Worm (Caenorhabditis elegans): Measurements from ENCODE around the gene nfx-1.
A peak's percentile ranks its signal among the peaks of the same experiment; 100 is the strongest.

The nfx-1 gene

DNA sequence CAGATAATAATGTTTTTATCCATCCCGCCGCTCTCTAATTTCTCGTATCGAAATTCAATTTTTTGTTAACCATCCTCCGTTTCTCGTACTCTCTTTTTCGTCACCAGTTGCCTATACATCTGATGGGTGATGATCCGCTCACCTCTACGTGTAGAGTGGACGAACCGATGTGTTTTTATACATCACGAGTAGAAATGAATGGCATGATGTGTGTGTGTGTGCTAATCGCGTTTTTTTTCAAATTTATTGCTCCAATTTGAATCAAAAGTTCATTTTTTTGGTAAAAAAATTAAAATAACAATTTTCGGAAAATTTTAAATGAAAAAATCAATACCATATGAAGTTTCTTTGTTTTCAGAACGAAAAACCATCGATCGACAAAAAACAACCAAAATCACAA lies 19.2 kb upstream of the nfx-1 start:
- no peak for TF ChIP-seq F39B2.1 (GFP tag; IDR thresholded peaks at IDR 0.05)
- 0 out of 2 replicates have a peak, but pooled peaks have one; percentile 19 for TF ChIP-seq cebp-1 (GFP tag; IDR thresholded peaks at IDR 0.05)
- no peak for TF ChIP-seq cebp-1 (tag; optimal IDR thresholded peaks at IDR 0.05)

DNA sequence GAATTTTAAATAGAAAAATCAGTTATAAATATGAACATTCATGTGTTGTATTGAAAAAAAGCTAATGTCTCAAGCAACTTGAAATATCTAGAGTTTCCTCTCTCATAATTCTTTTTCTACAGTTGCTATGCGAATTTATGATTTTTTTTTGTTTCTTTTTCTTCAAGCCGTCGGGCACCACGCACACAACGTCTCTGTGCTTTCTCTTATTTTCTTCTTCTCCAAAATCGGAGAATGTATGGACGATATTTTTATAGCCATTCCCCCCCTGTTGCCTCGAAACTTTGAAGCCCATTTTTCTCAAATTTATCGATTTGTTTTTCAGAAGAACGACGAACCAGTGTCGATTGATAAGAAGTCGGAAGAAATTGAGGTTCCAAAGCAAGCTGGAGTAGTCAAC lies 18.4 kb upstream of the nfx-1 start:
- TF ChIP-seq sptf-2 (GFP tag; optimal IDR thresholded peaks at IDR 0.05), result no peak
- no peak for TF ChIP-seq bed-1 (GFP tag; IDR thresholded peaks at IDR 0.05)
- no peak for TF ChIP-seq hmg-1.2 (GFP tag; IDR thresholded peaks at IDR 0.05)
- no peak for TF ChIP-seq lag-1 (GFP tag; IDR thresholded peaks at IDR 0.05)
- TF ChIP-seq madf-10 (tag; optimal IDR thresholded peaks at IDR 0.05), result no peak
- no peak for TF ChIP-seq pbrm-1 (GFP tag; IDR thresholded peaks at IDR 0.05)
- TF ChIP-seq F52B5.7 (tag; optimal IDR thresholded peaks at IDR 0.05), result no peak
- TF ChIP-seq aptf-3 (GFP tag; IDR thresholded peaks at IDR 0.05), result no peak
- no peak for TF ChIP-seq ZK185.1 (tag; optimal IDR thresholded peaks at IDR 0.05; ENCODE audit: poor library complexity, severe bottlenecking)
- TF ChIP-seq madf-8 (GFP tag; conservative IDR thresholded peaks at IDR 0.05), result no peak
- no peak for TF ChIP-seq egl-44 (GFP tag; IDR thresholded peaks at IDR 0.05)
- TF ChIP-seq ama-1 (optimal IDR thresholded peaks at IDR 0.05), result no peak
- TF ChIP-seq ama-1 (GFP tag; optimal IDR thresholded peaks at IDR 0.05), result no peak
- TF ChIP-seq atf-7 (tag; optimal IDR thresholded peaks at IDR 0.05), result no peak
- TF ChIP-seq lin-40 (tag; optimal IDR thresholded peaks at IDR 0.05), result no peak
- TF ChIP-seq T07F8.4 (tag; optimal IDR thresholded peaks at IDR 0.05), result no peak

DNA sequence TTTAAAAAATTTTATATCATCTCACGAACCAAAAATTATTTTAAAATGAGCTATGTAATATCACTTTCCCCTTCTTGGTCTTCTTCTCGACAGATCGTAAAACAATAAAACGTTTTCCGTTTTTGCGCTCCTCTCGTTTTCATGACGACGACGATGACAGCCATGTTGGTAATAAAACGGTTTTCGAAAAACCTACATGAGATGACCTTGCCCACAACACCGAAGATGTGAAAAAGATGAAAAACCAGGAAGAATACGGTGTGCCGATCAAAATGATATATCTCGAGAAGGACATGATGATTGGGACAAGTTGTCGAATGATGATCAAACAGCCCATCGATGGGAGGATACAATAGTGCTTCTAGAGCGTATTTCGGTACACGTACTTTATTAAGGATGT lies 16.5 kb upstream of the nfx-1 start:
- TF ChIP-seq aptf-2 (GFP tag; conservative IDR thresholded peaks at IDR 0.05) (no peak), sdz-38 (tag; optimal IDR thresholded peaks at IDR 0.05) (no peak), F22D6.2 (tag; optimal IDR thresholded peaks at IDR 0.05) (no peak), zim-3 (tag; optimal IDR thresholded peaks at IDR 0.05) (no peak)

DNA sequence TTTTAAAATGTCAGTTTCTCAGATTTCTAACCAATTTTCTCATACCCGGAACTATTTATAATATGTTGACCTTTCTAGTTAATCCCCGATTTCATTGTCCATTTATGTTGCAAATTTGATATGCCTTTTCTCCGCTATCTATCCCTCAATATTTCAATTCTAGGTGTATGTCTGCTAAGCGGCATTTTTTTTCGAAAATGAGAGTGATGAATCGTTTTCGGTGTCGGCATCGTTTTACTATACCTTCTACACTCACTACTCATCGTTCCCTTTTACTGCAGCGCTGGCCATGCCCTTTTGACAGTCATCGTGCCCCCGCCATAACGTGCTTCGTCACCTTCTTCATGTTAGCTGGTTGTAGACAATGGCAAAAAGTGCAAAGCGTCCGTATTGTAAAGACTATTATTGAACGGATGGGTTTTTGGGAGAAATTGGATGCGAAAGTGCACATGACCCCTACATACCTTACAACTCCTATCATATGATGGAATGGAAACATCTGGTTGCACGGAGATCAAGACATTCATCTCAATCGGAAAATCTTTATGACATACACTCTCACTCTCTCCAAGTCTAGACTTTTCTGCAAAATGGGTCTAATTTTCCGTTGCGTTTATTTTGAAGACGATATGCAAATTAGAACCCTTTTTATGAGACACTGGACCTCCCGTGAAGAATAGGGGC lies 15.9 kb upstream of the nfx-1 start:
- no peak for TF ChIP-seq Y79H2A.3 (GFP tag; conservative IDR thresholded peaks at IDR 0.05)
- no peak for TF ChIP-seq ceh-79 (tag; optimal IDR thresholded peaks at IDR 0.05)
- TF ChIP-seq die-1 (tag; optimal IDR thresholded peaks at IDR 0.05), result no peak
- TF ChIP-seq F55B11.4 (tag; optimal IDR thresholded peaks at IDR 0.05; ENCODE audit: borderline replicate concordance, insufficient read depth), result no peak
- TF ChIP-seq ceh-100 (GFP tag; IDR thresholded peaks at IDR 0.05), result no peak
- no peak for TF ChIP-seq F22D6.2 (tag; optimal IDR thresholded peaks at IDR 0.05)
- no peak for TF ChIP-seq dpff-1 (tag; optimal IDR thresholded peaks at IDR 0.05)
- no peak for TF ChIP-seq rcor-1 (GFP tag; IDR thresholded peaks at IDR 0.05)

DNA sequence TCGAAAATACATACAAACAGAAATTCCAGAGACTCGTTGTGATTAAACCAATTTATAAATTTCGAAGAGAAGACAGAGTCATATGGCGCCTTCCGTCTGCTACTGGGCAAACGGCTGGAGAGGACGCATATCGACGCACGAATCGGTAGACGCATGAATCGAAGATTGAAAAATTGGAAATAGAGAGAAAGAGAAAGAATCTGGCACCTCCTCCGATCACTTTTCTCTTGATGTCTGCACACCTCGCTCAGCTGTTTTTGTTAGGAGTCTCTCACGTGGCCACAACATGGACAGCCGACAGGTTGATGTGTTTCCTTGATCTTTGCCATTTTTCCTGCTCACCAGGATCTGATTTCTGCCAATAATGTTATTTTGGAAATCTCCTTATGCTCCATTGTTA lies 15.1 kb upstream of the nfx-1 start:
- TF ChIP-seq C06A6.2 (GFP tag; conservative IDR thresholded peaks at IDR 0.05), result no peak
- TF ChIP-seq zfh-2 (GFP tag; conservative IDR thresholded peaks at IDR 0.05), result peak; percentile 23; the same call in 1 of the 2 replicates
- no peak for TF ChIP-seq let-607 (tag; optimal IDR thresholded peaks at IDR 0.05)
- TF ChIP-seq D2030.7 (GFP tag; IDR thresholded peaks at IDR 0.05), result no peak
- no peak for TF ChIP-seq nhr-27 (tag; optimal IDR thresholded peaks at IDR 0.05)
- 0 out of 2 replicates have a peak, but pooled peaks have one; percentile 29 for TF ChIP-seq Y53G8AR.9 (GFP tag; conservative IDR thresholded peaks at IDR 0.05)
- TF ChIP-seq C17E4.6 (GFP tag; IDR thresholded peaks at IDR 0.05), result no peak
- TF ChIP-seq snpc-1.1 (tag; optimal IDR thresholded peaks at IDR 0.05; ENCODE audit: insufficient read depth), result no peak
- no peak for TF ChIP-seq atf-7 (tag; optimal IDR thresholded peaks at IDR 0.05)
- TF ChIP-seq lin-26 (GFP tag; IDR thresholded peaks at IDR 0.05), result peak; percentile 46; the same call in 1 of the 2 replicates
- TF ChIP-seq mcd-1 (GFP tag; IDR thresholded peaks at IDR 0.05), result no peak
- no peak for TF ChIP-seq ztf-26 (tag; optimal IDR thresholded peaks at IDR 0.05)
- TF ChIP-seq cebp-1 (GFP tag; IDR thresholded peaks at IDR 0.05), result no peak
- no peak for TF ChIP-seq cebp-1 (tag; optimal IDR thresholded peaks at IDR 0.05)

Data from whole organism, young adult.